Worm (Caenorhabditis elegans) whole organism, L3 larva: ENCODE data around the gene ttr-43.

Experiments used
- ama-1 ChIP-seq: fragments of 150-350 bp; optimal IDR thresholded peaks from 2 replicates; lab custom pipeline; 2018
- ceh-16 ChIP-seq: sonication (generic microtip); optimal IDR thresholded peaks from 2 replicates; lab custom pipeline; 2017; ENCODE audit warnings: missing biosample characterization, missing genetic modification characterization
- elt-3 ChIP-seq, 3 experiments: fragments of 150-350 bp in 1 of 3; sonication (generic microtip) in 2 of 3; optimal IDR thresholded peaks; 2 replicates in 2 of 3; 4 replicates in 1 of 3; lab custom pipeline; 2014 to 2017; ENCODE audit warnings: missing biosample characterization in 3 of 3, missing genetic modification characterization in 3 of 3
- lin-39 ChIP-seq: fragments of 150-350 bp; optimal IDR thresholded peaks from 2 replicates; lab custom pipeline; 2018; ENCODE audit warnings: missing biosample characterization, missing genetic modification reagents, missing genetic modification characterization
- nhr-12 ChIP-seq: fragments of 150-350 bp; optimal IDR thresholded peaks from 2 replicates; lab custom pipeline; 2014; ENCODE audit warnings: missing biosample characterization, missing genetic modification characterization
- nhr-23 ChIP-seq: fragments of 150-350 bp; optimal IDR thresholded peaks from 2 replicates; lab custom pipeline; 2014; ENCODE audit warnings: missing biosample characterization, missing genetic modification reagents, missing genetic modification characterization
- nhr-25 ChIP-seq: sonication (generic microtip); optimal IDR thresholded peaks from 2 replicates; lab custom pipeline; 2017; ENCODE audit warnings: missing biosample characterization, missing genetic modification characterization
- nhr-28 ChIP-seq: fragments of 150-350 bp; optimal IDR thresholded peaks from 2 replicates; lab custom pipeline; 2014; ENCODE audit warnings: missing biosample characterization, missing genetic modification characterization
- pqm-1 ChIP-seq: fragments of 150-350 bp; optimal IDR thresholded peaks from 2 replicates; lab custom pipeline; 2017; ENCODE audit warnings: missing biosample characterization, missing genetic modification characterization, inconsistent platforms
- unc-39 ChIP-seq: sonication (generic microtip); optimal IDR thresholded peaks from 4 replicates; lab custom pipeline; 2017; ENCODE audit warnings: missing biosample characterization, missing genetic modification characterization
- zag-1 ChIP-seq: fragments of 150-350 bp; optimal IDR thresholded peaks from 2 replicates; lab custom pipeline; 2014; ENCODE audit warnings: missing biosample characterization, missing genetic modification characterization
- ztf-11 ChIP-seq: fragments of 150-350 bp; optimal IDR thresholded peaks from 2 replicates; lab custom pipeline; 2014; ENCODE audit warnings: missing biosample characterization, missing genetic modification characterization

DNA sequence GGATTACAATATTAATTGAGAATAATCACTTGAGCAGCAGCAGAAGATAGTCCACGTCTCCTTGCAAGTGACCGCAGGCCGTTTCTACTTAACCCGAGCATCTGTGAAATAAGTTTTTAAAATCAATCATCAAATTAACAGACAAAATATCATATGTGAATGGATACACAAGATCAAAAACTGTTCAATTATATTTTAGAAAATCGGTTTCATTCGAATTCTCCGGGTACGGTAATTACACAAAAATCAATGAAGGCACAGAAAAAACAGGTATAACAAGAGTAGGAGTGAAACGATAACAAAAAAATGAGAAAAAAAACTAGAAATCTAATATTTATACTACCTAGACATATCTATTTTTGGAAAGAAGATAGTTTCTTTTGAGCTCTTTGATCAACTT lies 5.7 kb upstream of the ttr-43 start, which contains the start of gene mma-1:
- TF ChIP-seq nhr-12 (tag; lab: Kevin White, UChicago) (no peak), ztf-11 (tag; lab: Kevin White, UChicago) (no peak), lin-39 (tag; lab: Kevin White, UChicago) (no peak), nhr-28 (tag; lab: Kevin White, UChicago) (no peak), elt-3 (tag; optimal IDR thresholded peaks at IDR 0.05; lab: Kevin White, UChicago) (no peak), unc-39 (no peak), zag-1 (tag; lab: Kevin White, UChicago) (no peak), pqm-1 (no peak), ama-1 (no peak), ceh-16 (tag; lab: Kevin White, UChicago) (no peak), nhr-25 (tag; lab: Kevin White, UChicago) (no peak), nhr-23 (tag; lab: Kevin White, UChicago) (no peak)
